Fruit fly (Drosophila melanogaster) whole organism, embryonic: ENCODE results near the gene Sc2.

ENCODE experiments used
- CG10267 ChIP-seq: fragments of 200-800 bp; sonication (Bioruptor generic); optimal IDR thresholded peaks from 2 replicates; lab custom pipeline; 2018; ENCODE audit warnings: missing biosample characterization, mild to moderate bottlenecking, missing genetic modification characterization, moderate library complexity
- CG10431 ChIP-seq: fragments of 200-800 bp; sonication (Bioruptor generic); optimal IDR thresholded peaks from 3 replicates; lab custom pipeline; 2018; ENCODE audit warnings: missing biosample characterization, mild to moderate bottlenecking, missing genetic modification characterization
- CG11398 ChIP-seq: fragments of 200-800 bp; sonication (Bioruptor generic); optimal IDR thresholded peaks from 2 replicates; lab custom pipeline; 2016; ENCODE audit warnings: missing biosample characterization, missing genetic modification characterization
- CG12219 ChIP-seq: fragments of 200-800 bp; sonication (Bioruptor generic); optimal IDR thresholded peaks from 3 replicates; lab custom pipeline; 2018; ENCODE audit warnings: missing biosample characterization, mild to moderate bottlenecking, missing genetic modification characterization
- CG16779 ChIP-seq: fragments of 200-800 bp; sonication (Bioruptor generic); IDR thresholded peaks from 2 replicates; pipeline ENCODE4 v1.3.6; 2022; ENCODE audit warnings: missing biosample characterization, missing genetic modification characterization
- CG16815 ChIP-seq: fragments of 200-800 bp; sonication (Bioruptor generic); optimal IDR thresholded peaks from 3 replicates; lab custom pipeline; 2017; ENCODE audit warnings: missing biosample characterization, mild to moderate bottlenecking, missing genetic modification characterization
- CG17385 ChIP-seq: fragments of 200-800 bp; sonication (Bioruptor generic); optimal IDR thresholded peaks from 3 replicates; lab custom pipeline; 2018; ENCODE audit warnings: missing biosample characterization, mild to moderate bottlenecking, missing genetic modification characterization
- CG17612 ChIP-seq: fragments of 200-800 bp; sonication (Bioruptor generic); IDR thresholded peaks from 2 replicates; pipeline ENCODE4 v1.3.6; 2022; ENCODE audit warnings: missing biosample characterization, missing genetic modification characterization
- CG2678 ChIP-seq: fragments of 200-800 bp; sonication (Bioruptor generic); optimal IDR thresholded peaks from 3 replicates; lab custom pipeline; 2019; ENCODE audit warnings: missing biosample characterization, mild to moderate bottlenecking, missing genetic modification characterization, moderate library complexity
- CG30020 ChIP-seq: fragments of 200-800 bp; optimal IDR thresholded peaks from 2 replicates; lab custom pipeline; 2019; ENCODE audit warnings: missing biosample characterization, mild to moderate bottlenecking, missing genetic modification characterization, moderate library complexity
- CG3407 ChIP-seq: fragments of 200-800 bp; sonication (Bioruptor generic); optimal IDR thresholded peaks from 2 replicates; lab custom pipeline; 2018; ENCODE audit warnings: missing biosample characterization, mild to moderate bottlenecking, missing genetic modification characterization
- CG34422 ChIP-seq: fragments of 200-800 bp; sonication (Bioruptor generic); IDR thresholded peaks from 3 replicates; pipeline ENCODE4 v1.3.6; 2022; ENCODE audit warnings: missing biosample characterization, missing genetic modification characterization
- CG3726 ChIP-seq: fragments of 200-800 bp; sonication (Bioruptor generic); IDR thresholded peaks from 3 replicates; pipeline ENCODE4, ENCODE4 v1.3.6; 2022; ENCODE audit warnings: missing biosample characterization, missing genetic modification characterization
- CG4282 ChIP-seq: fragments of 200-800 bp; sonication (Bioruptor generic); optimal IDR thresholded peaks from 2 replicates; lab custom pipeline; 2016; ENCODE audit warnings: missing biosample characterization, missing genetic modification characterization
- CG4360 ChIP-seq: fragments of 200-800 bp; sonication (Bioruptor generic); IDR thresholded peaks from 2 replicates; pipeline ENCODE4 v1.3.6; 2022; ENCODE audit warnings: missing biosample characterization, missing genetic modification characterization
- CG8924 ChIP-seq: fragments of 200-800 bp; optimal IDR thresholded peaks from 3 replicates; lab custom pipeline; 2019; ENCODE audit warnings: missing biosample characterization, mild to moderate bottlenecking, missing genetic modification characterization, moderate library complexity
- CG9932 ChIP-seq: fragments of 200-800 bp; sonication (Bioruptor generic); IDR thresholded peaks from 2 replicates; pipeline ENCODE4 v1.3.6; 2022; ENCODE audit warnings: missing biosample characterization, missing genetic modification characterization
- D19A ChIP-seq: fragments of 200-800 bp; optimal IDR thresholded peaks from 3 replicates; lab custom pipeline; 2019; ENCODE audit warnings: missing biosample characterization, mild to moderate bottlenecking, missing genetic modification characterization, moderate library complexity
- Deaf1 ChIP-seq: fragments of 200-800 bp; optimal IDR thresholded peaks from 3 replicates; lab custom pipeline; 2019; ENCODE audit warnings: missing biosample characterization, mild to moderate bottlenecking, missing genetic modification characterization, moderate library complexity
- Fer2 ChIP-seq: fragments of 200-800 bp; sonication (Bioruptor generic); optimal IDR thresholded peaks from 2 replicates; lab custom pipeline; 2018; ENCODE audit warnings: missing biosample characterization, mild to moderate bottlenecking, missing genetic modification characterization, moderate library complexity
- Gsc ChIP-seq: fragments of 200-800 bp; sonication (Bioruptor generic); IDR thresholded peaks from 2 replicates; pipeline ENCODE4 v1.3.6; 2022; ENCODE audit warnings: missing biosample characterization, missing genetic modification characterization
- H2.0 ChIP-seq: fragments of 200-800 bp; sonication (Bioruptor generic); IDR thresholded peaks from 2 replicates; pipeline ENCODE4 v1.3.6; 2022; ENCODE audit warnings: missing biosample characterization, missing genetic modification characterization
- Hmx ChIP-seq: fragments of 200-800 bp; sonication (Bioruptor generic); optimal IDR thresholded peaks from 2 replicates; lab custom pipeline; 2016; ENCODE audit warnings: missing biosample characterization, missing genetic modification characterization
- Lim3 ChIP-seq: fragments of 200-800 bp; sonication (Bioruptor generic); IDR thresholded peaks from 2 replicates; pipeline ENCODE4 v1.3.6; 2022; ENCODE audit warnings: missing biosample characterization, missing genetic modification characterization
- MBD-R2 ChIP-seq: fragments of 200-800 bp; sonication (Bioruptor generic); IDR thresholded peaks from 2 replicates; pipeline ENCODE4 v1.3.6; 2022; ENCODE audit warnings: missing biosample characterization, missing genetic modification characterization
- NC2α ChIP-seq: fragments of 200-800 bp; sonication (Bioruptor generic); optimal IDR thresholded peaks from 2 replicates; lab custom pipeline; 2016; ENCODE audit warnings: missing biosample characterization, missing genetic modification characterization
- NFAT ChIP-seq: fragments of 200-800 bp; sonication (Bioruptor generic); IDR thresholded peaks from 2 replicates; pipeline ENCODE4 v1.3.6; 2022; ENCODE audit warnings: missing biosample characterization, missing genetic modification characterization
- NK7.1 ChIP-seq: fragments of 200-800 bp; sonication (Bioruptor generic); optimal IDR thresholded peaks from 3 replicates; lab custom pipeline; 2016; ENCODE audit warnings: missing biosample characterization, missing genetic modification characterization
- Opbp ChIP-seq: fragments of 200-800 bp; sonication (Bioruptor generic); IDR thresholded peaks from 3 replicates; pipeline ENCODE4 v1.3.6; 2022; ENCODE audit warnings: missing biosample characterization, missing genetic modification characterization; ENCODE audit not compliant: partially characterized antibody
- Scr ChIP-seq: fragments of 200-800 bp; sonication (Bioruptor generic); IDR thresholded peaks from 2 replicates; pipeline ENCODE4 v1.3.6; 2022; ENCODE audit warnings: missing biosample characterization, missing genetic modification characterization; ENCODE audit not compliant: partially characterized antibody
- Side ChIP-seq: fragments of 200-800 bp; sonication (Bioruptor generic); optimal IDR thresholded peaks from 2 replicates; lab custom pipeline; 2016; ENCODE audit warnings: missing biosample characterization, missing genetic modification characterization
- Ssrp ChIP-seq: fragments of 200-800 bp; sonication (Bioruptor generic); optimal IDR thresholded peaks from 2 replicates; lab custom pipeline; 2018; ENCODE audit warnings: missing biosample characterization, mild to moderate bottlenecking, missing genetic modification characterization, moderate library complexity
- ara ChIP-seq: fragments of 200-800 bp; sonication (Bioruptor generic); IDR thresholded peaks from 2 replicates; pipeline ENCODE4 v1.3.6; 2022; ENCODE audit warnings: missing biosample characterization, missing genetic modification characterization
- ash1 ChIP-seq: fragments of 200-800 bp; sonication (Bioruptor generic); optimal IDR thresholded peaks from 2 replicates; lab custom pipeline; 2018; ENCODE audit warnings: missing biosample characterization, mild to moderate bottlenecking, missing genetic modification characterization
- ato ChIP-seq: fragments of 200-800 bp; sonication (Bioruptor generic); IDR thresholded peaks from 2 replicates; pipeline ENCODE4 v1.3.6; 2022; ENCODE audit warnings: missing biosample characterization, missing genetic modification characterization; ENCODE audit not compliant: partially characterized antibody
- chn ChIP-seq: fragments of 200-800 bp; sonication (Bioruptor generic); optimal IDR thresholded peaks from 2 replicates; lab custom pipeline; 2016; ENCODE audit warnings: missing biosample characterization, missing genetic modification characterization
- exex ChIP-seq: fragments of 200-800 bp; sonication (Bioruptor generic); optimal IDR thresholded peaks from 4 replicates; lab custom pipeline; 2018; ENCODE audit warnings: missing biosample characterization, mild to moderate bottlenecking, missing genetic modification characterization, moderate library complexity
- fd102C ChIP-seq: fragments of 200-800 bp; sonication (Bioruptor generic); optimal IDR thresholded peaks from 2 replicates; lab custom pipeline; 2018; ENCODE audit warnings: missing biosample characterization, mild to moderate bottlenecking, missing genetic modification characterization, moderate library complexity
- fd64A ChIP-seq: fragments of 200-800 bp; sonication (Bioruptor generic); optimal IDR thresholded peaks from 3 replicates; lab custom pipeline; 2018; ENCODE audit warnings: missing biosample characterization, mild to moderate bottlenecking, missing genetic modification characterization
- gce ChIP-seq: fragments of 200-800 bp; sonication (Bioruptor generic); IDR thresholded peaks from 3 replicates; pipeline ENCODE4 v1.3.6; 2022; ENCODE audit warnings: missing biosample characterization, missing genetic modification characterization
- grau ChIP-seq: fragments of 200-800 bp; optimal IDR thresholded peaks from 3 replicates; lab custom pipeline; 2019; ENCODE audit warnings: missing biosample characterization, mild to moderate bottlenecking, missing genetic modification characterization, moderate library complexity
- hbn ChIP-seq: fragments of 200-800 bp; sonication (Bioruptor generic); IDR thresholded peaks from 2 replicates; pipeline ENCODE4 v1.3.6; 2022; ENCODE audit warnings: missing biosample characterization, missing genetic modification characterization; ENCODE audit not compliant: partially characterized antibody
- kni ChIP-seq: fragments of 200-800 bp; sonication (Bioruptor generic); optimal IDR thresholded peaks from 3 replicates; lab custom pipeline; 2017; ENCODE audit warnings: mild to moderate bottlenecking, missing biosample characterization, missing genetic modification reagents, missing genetic modification characterization
- lmd ChIP-seq: fragments of 200-800 bp; sonication (Bioruptor generic); IDR thresholded peaks from 2 replicates; pipeline ENCODE4 v1.3.6; 2022; ENCODE audit warnings: missing biosample characterization, missing genetic modification characterization
- otp ChIP-seq: fragments of 200-800 bp; sonication (Bioruptor generic); IDR thresholded peaks from 3 replicates; pipeline ENCODE4, ENCODE4 v1.3.6; 2022; ENCODE audit warnings: missing biosample characterization, missing genetic modification characterization
- pita ChIP-seq: fragments of 200-800 bp; sonication (Bioruptor generic); optimal IDR thresholded peaks from 2 replicates; lab custom pipeline; 2017; ENCODE audit warnings: missing biosample characterization, mild to moderate bottlenecking, missing genetic modification characterization
- pros ChIP-seq: fragments of 200-800 bp; sonication (Bioruptor generic); optimal IDR thresholded peaks from 3 replicates; lab custom pipeline; 2019; ENCODE audit warnings: missing biosample characterization, mild to moderate bottlenecking, missing genetic modification characterization, moderate library complexity
- pzg ChIP-seq: fragments of 200-800 bp; sonication (Bioruptor generic); optimal IDR thresholded peaks from 3 replicates; lab custom pipeline; 2018; ENCODE audit warnings: missing biosample characterization, mild to moderate bottlenecking, missing genetic modification characterization, moderate library complexity
- run ChIP-seq: fragments of 200-800 bp; sonication (Bioruptor generic); optimal IDR thresholded peaks from 3 replicates; lab custom pipeline; 2018; ENCODE audit warnings: missing biosample characterization, mild to moderate bottlenecking, missing genetic modification characterization
- slp2 ChIP-seq: fragments of 200-800 bp; sonication (Bioruptor generic); optimal IDR thresholded peaks from 2 replicates; lab custom pipeline; 2016; ENCODE audit warnings: missing biosample characterization, missing genetic modification characterization
- sqz ChIP-seq: fragments of 200-800 bp; sonication (Bioruptor generic); optimal IDR thresholded peaks from 3 replicates; lab custom pipeline; 2018; ENCODE audit warnings: missing biosample characterization, mild to moderate bottlenecking, missing genetic modification characterization
- stc ChIP-seq: fragments of 200-800 bp; sonication (Bioruptor generic); IDR thresholded peaks from 2 replicates; pipeline ENCODE4 v1.3.6; 2022; ENCODE audit warnings: missing biosample characterization, missing genetic modification characterization

Gene Sc2

DNA sequence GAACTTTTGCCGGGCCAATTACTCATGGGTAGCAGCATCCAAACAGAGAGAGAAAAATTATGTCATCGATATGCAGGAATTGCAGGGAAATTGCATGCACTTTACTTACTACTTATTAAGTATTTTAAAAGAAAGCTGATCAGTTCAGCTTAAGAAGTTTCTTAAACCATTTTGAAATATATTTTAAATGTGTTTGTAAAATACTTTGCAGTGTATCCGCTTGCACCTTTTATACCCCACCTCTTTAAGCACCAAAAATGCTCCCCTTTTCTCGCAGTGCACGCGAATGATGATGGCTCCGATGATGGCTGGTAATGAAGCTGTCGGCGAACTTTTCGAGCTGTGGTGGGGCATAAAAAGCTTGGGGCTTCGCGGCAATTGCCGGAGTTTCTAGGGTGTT is 49.2 kb downstream of the Sc2 start, which contains the start of gene CG14984 (continued):
- no peak for TF ChIP-seq CG4360 (GFP tag; lab: Robert Waterston, UW)
- no peak for TF ChIP-seq hbn
- no peak for TF ChIP-seq Gsc (GFP tag; lab: Robert Waterston, UW)
- no peak for TF ChIP-seq pzg (GFP tag; lab: Kevin White, UChicago)
- no peak for TF ChIP-seq slp2 (GFP tag; lab: Kevin White, UChicago)
- TF ChIP-seq sqz (GFP tag; lab: Kevin White, UChicago): no peak
- TF ChIP-seq Ssrp: no peak
- TF ChIP-seq Fer2 (tag; lab: Kevin White, UChicago): no peak
- no peak for TF ChIP-seq Hmx (GFP tag; lab: Kevin White, UChicago)
- TF ChIP-seq otp (GFP tag; lab: Robert Waterston, UW): no peak
- TF ChIP-seq CG17385: no peak
- no peak for TF ChIP-seq fd64A (GFP tag; lab: Kevin White, UChicago)
- TF ChIP-seq pros (GFP tag; lab: Kevin White, UChicago): no peak
- peak; percentile 10 for TF ChIP-seq Side
- TF ChIP-seq Opbp (GFP tag; lab: Robert Waterston, UW): no peak
- TF ChIP-seq H2.0 (GFP tag; lab: Robert Waterston, UW): no peak
- no peak for TF ChIP-seq NC2α
- no peak for TF ChIP-seq ash1
- no peak for TF ChIP-seq CG30020 (tag; lab: Kevin White, UChicago)
- peak; percentile 69 for TF ChIP-seq lmd (GFP tag; lab: Robert Waterston, UW)
- no peak for TF ChIP-seq run
- no peak for TF ChIP-seq CG12219
- no peak for TF ChIP-seq CG3407
- no peak for TF ChIP-seq ato (GFP tag; lab: Robert Waterston, UW)
- peak; percentile 24 for TF ChIP-seq Deaf1 (tag; lab: Kevin White, UChicago)
- no peak for TF ChIP-seq CG34422 (GFP tag; lab: Robert Waterston, UW)
- TF ChIP-seq CG10431 (GFP tag; lab: Kevin White, UChicago): no peak
- peak; percentile 18 for TF ChIP-seq CG10267 (tag; lab: Kevin White, UChicago)
- no peak for TF ChIP-seq stc
- TF ChIP-seq pita: no peak
- TF ChIP-seq CG9932 (GFP tag; lab: Robert Waterston, UW): peak; percentile 69
- no peak for TF ChIP-seq Scr (GFP tag; lab: Robert Waterston, UW)
- TF ChIP-seq CG2678 (tag; lab: Kevin White, UChicago): peak; percentile 70
- TF ChIP-seq MBD-R2: no peak
- peak; percentile 44 for TF ChIP-seq NFAT
- no peak for TF ChIP-seq D19A (tag; lab: Kevin White, UChicago)
- peak; percentile 39 for TF ChIP-seq grau (tag; lab: Kevin White, UChicago)
- no peak for TF ChIP-seq Lim3 (GFP tag; lab: Robert Waterston, UW)
- no peak for TF ChIP-seq CG16815
- no peak for TF ChIP-seq kni (GFP tag; lab: Kevin White, UChicago)
- no peak for TF ChIP-seq CG3726 (GFP tag; lab: Robert Waterston, UW)
- TF ChIP-seq NK7.1: no peak
- TF ChIP-seq chn (GFP tag; lab: Kevin White, UChicago): no peak
- no peak for TF ChIP-seq CG11398 (GFP tag; lab: Kevin White, UChicago)
- TF ChIP-seq gce (GFP tag; lab: Robert Waterston, UW): no peak
- TF ChIP-seq exex (tag; lab: Kevin White, UChicago): no peak
- TF ChIP-seq CG16779 (GFP tag; lab: Robert Waterston, UW): no peak
- TF ChIP-seq CG17612 (GFP tag; lab: Robert Waterston, UW): no peak
- TF ChIP-seq CG4282: no peak
- no peak for TF ChIP-seq fd102C
- TF ChIP-seq CG8924: no peak
- no peak for TF ChIP-seq ara (GFP tag; lab: Robert Waterston, UW)
